Worm (Caenorhabditis elegans): Measurements from ENCODE around the gene hrg-7.

DNA sequence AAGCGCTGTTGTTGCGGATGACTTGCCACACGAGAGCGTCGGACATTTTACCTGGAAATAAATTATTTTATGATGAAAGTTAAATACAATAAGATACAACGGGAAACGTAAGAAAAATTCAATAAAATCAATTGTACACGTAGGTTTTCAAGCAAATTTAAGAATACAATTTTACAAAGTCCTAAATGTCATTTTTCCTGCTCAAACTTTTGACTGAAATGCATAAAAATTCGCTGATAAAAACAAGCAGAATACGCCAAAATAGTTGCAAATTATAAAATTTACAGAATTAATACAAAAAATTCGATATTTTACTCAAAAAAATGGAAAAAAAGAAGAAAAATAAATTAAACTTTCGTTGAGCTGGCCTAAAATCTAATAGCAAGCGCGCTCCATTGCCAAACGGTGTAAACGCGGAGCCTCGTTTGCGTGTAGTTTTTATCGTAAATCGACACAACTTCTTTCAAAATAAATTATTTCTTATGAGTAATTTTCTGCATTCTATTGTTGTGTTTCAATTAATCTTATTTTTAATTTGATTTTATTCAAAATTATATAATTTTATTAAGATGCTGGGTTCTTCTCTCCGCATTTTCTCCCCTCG lies 13.7 kb upstream of the hrg-7 start, which contains the start of the genes rpl-28 and mrpl-49:
- TF ChIP-seq tbx-11 (GFP tag; IDR thresholded peaks at IDR 0.05), result no peak
- no peak for TF ChIP-seq flt-1 (GFP tag; IDR thresholded peaks at IDR 0.05)
- TF ChIP-seq aly-1 (tag; optimal IDR thresholded peaks at IDR 0.05), result no peak
- no peak for TF ChIP-seq pes-1 (GFP tag; IDR thresholded peaks at IDR 0.05)
- no peak for TF ChIP-seq ama-1 (optimal IDR thresholded peaks at IDR 0.05)
- no peak for TF ChIP-seq tra-4 (tag; optimal IDR thresholded peaks at IDR 0.05)
- no peak for TF ChIP-seq ets-7 (tag; optimal IDR thresholded peaks at IDR 0.05)
